Fruit fly (Drosophila melanogaster): ENCODE results near the gene CG32700.

dm6 chrX:9520175-9520574 is 30.5 kb downstream of the CG32700 start:
- TF ChIP-seq h (GFP tag; optimal IDR thresholded peaks at IDR 0.05) (no peak), psq (GFP tag; optimal IDR thresholded peaks at IDR 0.05) (no peak)
